Worm (Caenorhabditis elegans): ENCODE results near the gene glb-5.

DNA sequence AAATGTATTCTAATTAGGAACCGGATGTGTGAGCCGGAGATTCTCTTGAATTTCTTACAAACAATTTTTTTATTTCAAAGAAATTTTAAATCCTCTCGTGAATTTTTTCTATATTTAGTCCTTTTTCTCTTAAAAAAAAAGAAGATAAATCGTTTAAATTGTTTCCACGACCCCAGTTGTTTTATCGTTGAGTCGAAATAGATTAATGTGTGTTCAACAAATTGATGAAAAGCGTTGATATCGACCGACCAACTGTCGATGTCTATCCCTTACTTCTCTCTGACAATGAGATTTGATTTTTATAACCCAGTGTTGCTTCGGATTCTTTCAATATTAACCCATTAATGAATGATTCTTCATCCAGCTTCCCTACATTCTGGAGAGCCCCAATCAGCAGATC lies 47.6 kb downstream of the glb-5 start, which contains the start of gene CD4.1:
- TF ChIP-seq klf-2 (GFP tag; conservative IDR thresholded peaks at IDR 0.05), result no peak
- no peak for TF ChIP-seq ztf-29 (GFP tag; IDR thresholded peaks at IDR 0.05)
- TF ChIP-seq flt-1 (GFP tag; IDR thresholded peaks at IDR 0.05), result no peak
- no peak for TF ChIP-seq ref-1 (GFP tag; conservative IDR thresholded peaks at IDR 0.05)
- TF ChIP-seq cog-1 (tag; optimal IDR thresholded peaks at IDR 0.05), result no peak
- no peak for TF ChIP-seq tab-1 (GFP tag; IDR thresholded peaks at IDR 0.05)

Measured in whole organism, midembryonic.